Worm (Caenorhabditis elegans) whole organism, L1 larva: ENCODE data around the gene nhr-206.

Experiments
- C04F5.9 ChIP-seq: sonication (generic microtip); optimal IDR thresholded peaks from 2 replicates; lab custom pipeline; 2016; ENCODE audit warnings: missing genetic modification characterization, missing compliant biosample characterization
- C34B4.2 ChIP-seq: sonication (generic microtip); optimal IDR thresholded peaks from 2 replicates; lab custom pipeline; 2017; ENCODE audit warnings: mild to moderate bottlenecking, missing genetic modification characterization, missing compliant biosample characterization
- F16B12.6 ChIP-seq: fragments of 150-350 bp; optimal IDR thresholded peaks from 2 replicates; lab custom pipeline; 2014; ENCODE audit warnings: missing biosample characterization, missing genetic modification characterization
- aly-2 ChIP-seq: fragments of 150-350 bp; optimal IDR thresholded peaks from 2 replicates; lab custom pipeline; 2014; ENCODE audit warnings: missing biosample characterization, missing genetic modification characterization
- blmp-1 ChIP-seq: fragments of 150-350 bp; optimal IDR thresholded peaks from 2 replicates; lab custom pipeline; 2014; ENCODE audit warnings: missing biosample characterization, missing genetic modification characterization
- egl-13 ChIP-seq: sonication (generic microtip); optimal IDR thresholded peaks from 2 replicates; lab custom pipeline; 2016; ENCODE audit warnings: missing genotype, missing genetic modification reagents, missing genetic modification characterization, missing compliant biosample characterization
- egl-27 ChIP-seq, 2 experiments: fragments of 150-350 bp in 1 of 2; sonication (generic microtip); optimal IDR thresholded peaks; 3 replicates each; lab custom pipeline; 2017 to 2018; ENCODE audit warnings: missing biosample characterization in 2 of 2, missing genetic modification characterization in 2 of 2, missing genetic modification reagents in 2 of 2
- elt-2 ChIP-seq: sonication (generic microtip); optimal IDR thresholded peaks from 2 replicates; lab custom pipeline; 2016; ENCODE audit warnings: missing genetic modification characterization, mild to moderate bottlenecking, inconsistent platforms, missing compliant biosample characterization, missing genetic modification reagents
- elt-3 ChIP-seq, 6 experiments: fragments of 150-350 bp in 1 of 6; sonication (generic microtip); optimal IDR thresholded peaks; 2 replicates each; lab custom pipeline; 2017 to 2018; ENCODE audit warnings: missing biosample characterization in 6 of 6, missing genetic modification characterization in 6 of 6, inconsistent platforms in 1 of 6
- fos-1 ChIP-seq: fragments of 150-350 bp; optimal IDR thresholded peaks from 2 replicates; lab custom pipeline; 2014; ENCODE audit warnings: missing biosample characterization, missing genetic modification characterization
- grh-1 ChIP-seq: fragments of 200-800 bp; sonication (Bioruptor generic); IDR thresholded peaks from 2 replicates; pipeline ENCODE4 v1.3.6; 2022; ENCODE audit warnings: missing genetic modification reagents, missing genetic modification characterization, missing compliant biosample characterization
- isw-1 ChIP-seq: fragments of 200-800 bp; sonication (Bioruptor generic); IDR thresholded peaks from 2 replicates; pipeline ENCODE4 v1.3.6; 2022; ENCODE audit warnings: missing genetic modification characterization, missing compliant biosample characterization
- lin-14 ChIP-seq: fragments of 200-800 bp; sonication (Bioruptor generic); optimal IDR thresholded peaks from 2 replicates; lab custom pipeline; 2018; ENCODE audit warnings: mild to moderate bottlenecking, missing genetic modification characterization, moderate library complexity, missing compliant biosample characterization
- lin-15B ChIP-seq: fragments of 150-350 bp; sonication (generic microtip); optimal IDR thresholded peaks from 3 replicates; lab custom pipeline; 2014; ENCODE audit warnings: missing biosample characterization, missing genetic modification characterization
- lin-35 ChIP-seq, 2 experiments: fragments of 150-350 bp; optimal IDR thresholded peaks; 2 replicates each; lab custom pipeline; 2014; ENCODE audit warnings: missing biosample characterization in 2 of 2, missing genetic modification characterization in 2 of 2, missing genetic modification reagents in 2 of 2
- lir-3 ChIP-seq: sonication (generic microtip); optimal IDR thresholded peaks from 2 replicates; lab custom pipeline; 2016; ENCODE audit warnings: mild to moderate bottlenecking, missing genetic modification characterization, moderate library complexity, missing compliant biosample characterization; ENCODE audit not compliant: poor library complexity
- lsy-2 ChIP-seq, 2 experiments: fragments of 150-350 bp; optimal IDR thresholded peaks; 2 replicates each; lab custom pipeline; 2014; ENCODE audit warnings: missing biosample characterization in 2 of 2, missing genetic modification characterization in 2 of 2
- mdl-1 ChIP-seq, 2 experiments: fragments of 150-350 bp; optimal IDR thresholded peaks; 2 replicates each; lab custom pipeline; 2014 to 2017; ENCODE audit warnings: missing biosample characterization in 2 of 2, missing genetic modification characterization in 2 of 2, inconsistent platforms in 1 of 2
- mep-1 ChIP-seq: fragments of 150-350 bp; optimal IDR thresholded peaks from 2 replicates; lab custom pipeline; 2014; ENCODE audit warnings: missing biosample characterization, missing genetic modification characterization
- nhr-19 ChIP-seq: fragments of 200-800 bp; sonication (Bioruptor generic); conservative IDR thresholded peaks from 2 replicates; pipeline ENCODE4 v1.3.6; 2022; ENCODE audit warnings: missing genetic modification characterization, missing compliant biosample characterization
- nhr-20 ChIP-seq: sonication (generic microtip); optimal IDR thresholded peaks from 2 replicates; lab custom pipeline; 2016; ENCODE audit warnings: mild to moderate bottlenecking, missing genetic modification characterization, missing compliant biosample characterization
- nhr-71 ChIP-seq: sonication (generic microtip); optimal IDR thresholded peaks from 2 replicates; lab custom pipeline; 2016; ENCODE audit warnings: mild to moderate bottlenecking, missing genetic modification characterization, moderate library complexity, missing compliant biosample characterization
- nhr-76 ChIP-seq: sonication (generic microtip); optimal IDR thresholded peaks from 2 replicates; lab custom pipeline; 2017; ENCODE audit warnings: missing biosample characterization, missing genetic modification characterization
- nhr-85 ChIP-seq: sonication (generic microtip); peaks from one replicate; lab custom pipeline; 2016; ENCODE audit warnings: missing genetic modification characterization, inconsistent platforms, missing compliant biosample characterization
- nhr-90 ChIP-seq: sonication (generic microtip); optimal IDR thresholded peaks from 2 replicates; lab custom pipeline; 2016; ENCODE audit warnings: mild to moderate bottlenecking, missing genetic modification characterization, missing compliant biosample characterization; ENCODE audit not compliant: poor library complexity
- pqm-1 ChIP-seq: sonication (generic microtip); optimal IDR thresholded peaks from 3 replicates; lab custom pipeline; 2017; ENCODE audit warnings: missing biosample characterization, missing genetic modification characterization
- skn-1 ChIP-seq: fragments of 150-350 bp; optimal IDR thresholded peaks from 2 replicates; lab custom pipeline; 2014; ENCODE audit warnings: missing biosample characterization, missing genetic modification characterization
- snpc-4 ChIP-seq: fragments of 150-350 bp; optimal IDR thresholded peaks from 2 replicates; lab custom pipeline; 2014; ENCODE audit warnings: missing biosample characterization, missing genetic modification characterization
- snu-23 ChIP-seq: sonication (generic microtip); optimal IDR thresholded peaks from 2 replicates; lab custom pipeline; 2016; ENCODE audit warnings: missing genetic modification characterization, missing compliant biosample characterization
- sox-4 ChIP-seq: sonication (generic microtip); optimal IDR thresholded peaks from 2 replicates; lab custom pipeline; 2016; ENCODE audit warnings: missing genetic modification characterization, missing compliant biosample characterization
- sup-37 ChIP-seq: fragments of 200-800 bp; sonication (Bioruptor generic); optimal IDR thresholded peaks from 2 replicates; lab custom pipeline; 2018; ENCODE audit warnings: mild to moderate bottlenecking, missing genetic modification characterization, missing compliant biosample characterization
- tbx-2 ChIP-seq: sonication (generic microtip); optimal IDR thresholded peaks from 2 replicates; lab custom pipeline; 2016; ENCODE audit warnings: missing genetic modification characterization, missing compliant biosample characterization
- unc-62 ChIP-seq: fragments of 150-350 bp; optimal IDR thresholded peaks from 2 replicates; lab custom pipeline; 2014; ENCODE audit warnings: missing biosample characterization, missing genetic modification reagents, missing genetic modification characterization
- xbp-1 ChIP-seq: sonication (generic microtip); optimal IDR thresholded peaks from 2 replicates; lab custom pipeline; 2016; ENCODE audit warnings: missing genetic modification characterization, missing compliant biosample characterization
- zag-1 ChIP-seq: fragments of 150-350 bp; optimal IDR thresholded peaks from 2 replicates; lab custom pipeline; 2014; ENCODE audit warnings: missing biosample characterization, missing genetic modification characterization
- ztf-11 ChIP-seq, 2 experiments: sonication (generic microtip); optimal IDR thresholded peaks; 2 replicates each; lab custom pipeline; 2016 to 2017; ENCODE audit warnings: missing genetic modification characterization in 2 of 2, missing biosample characterization in 1 of 2, missing compliant biosample characterization in 1 of 2

Gene nhr-206

ce11 chrV:12091759-12092158, at the start of gene nhr-206:
Gene nhr-206 (plus strand): TSS chrV:12092006.
- TF ChIP-seq snu-23 (GFP tag; lab: Kevin White, UChicago), result peak; percentile 52
- TF ChIP-seq nhr-85, result peak; percentile 77
- no peak for TF ChIP-seq sox-4 (tag; lab: Kevin White, UChicago)
- TF ChIP-seq mep-1, result peak; percentile 18
- peak; percentile 70 for TF ChIP-seq nhr-20
- peak; percentile 11 for TF ChIP-seq nhr-90 (tag; lab: Kevin White, UChicago)
- peak; percentile 10 for TF ChIP-seq skn-1 (tag; lab: Kevin White, UChicago)
- TF ChIP-seq mdl-1 (tag; optimal IDR thresholded peaks at IDR 0.05; lab: Kevin White, UChicago), result peak in 1 of 2 experiments; percentile 40
- no peak for TF ChIP-seq sup-37 (GFP tag; lab: Kevin White, UChicago)
- peak; percentile 45 for TF ChIP-seq blmp-1 (tag; lab: Kevin White, UChicago)
- TF ChIP-seq elt-3 (tag; optimal IDR thresholded peaks at IDR 0.05; lab: Kevin White, UChicago), result peak in 2 of 6 experiments; percentile 13 to 31
- peak; percentile 22 for TF ChIP-seq elt-2
- TF ChIP-seq nhr-19 (GFP tag; lab: Robert Waterston, UW), result peak; percentile 21; the same call in 1 of the 2 replicates
- no peak for TF ChIP-seq zag-1 (tag; lab: Kevin White, UChicago)
- TF ChIP-seq lir-3 (tag; lab: Kevin White, UChicago), result peak; percentile 17
- TF ChIP-seq nhr-71 (tag; lab: Kevin White, UChicago), result peak; percentile 47
- TF ChIP-seq unc-62 (GFP tag; lab: Kevin White, UChicago), result no peak
- peak; percentile 77 for TF ChIP-seq lin-14
- TF ChIP-seq lin-35 (GFP tag; optimal IDR thresholded peaks at IDR 0.05; lab: Kevin White, UChicago), result peak in 1 of 2 experiments; percentile 58
- peak; percentile 9 for TF ChIP-seq tbx-2 (tag; lab: Kevin White, UChicago)
- no peak for TF ChIP-seq xbp-1 (tag; lab: Kevin White, UChicago)
- no peak for TF ChIP-seq C34B4.2 (tag; lab: Kevin White, UChicago)
- no peak for TF ChIP-seq egl-13
- peak in 1 of 2 experiments; percentile 11 for TF ChIP-seq lsy-2 (tag; optimal IDR thresholded peaks at IDR 0.05; lab: Kevin White, UChicago)

- TF ChIP-seq fos-1 (tag; lab: Kevin White, UChicago) (no peak), grh-1 (GFP tag; lab: Robert Waterston, UW) (no peak), C04F5.9 (tag; lab: Kevin White, UChicago) (no peak), pqm-1 (no peak), blmp-1 (tag; lab: Kevin White, UChicago) (no peak), nhr-76 (no peak), elt-3 (tag; optimal IDR thresholded peaks at IDR 0.05; lab: Kevin White, UChicago) (no peak), isw-1 (GFP tag; lab: Robert Waterston, UW) (no peak), ztf-11 (tag; optimal IDR thresholded peaks at IDR 0.05; lab: Kevin White, UChicago) (no peak), lin-35 (GFP tag; optimal IDR thresholded peaks at IDR 0.05; lab: Kevin White, UChicago) (no peak), egl-13 (no peak), aly-2 (tag; lab: Kevin White, UChicago) (no peak), lsy-2 (tag; optimal IDR thresholded peaks at IDR 0.05; lab: Kevin White, UChicago) (no peak)
These were observed 46.7 kb upstream of the nhr-206 start, which contains the start of gene F10C2.5 for ce11 chrV:12045132-12045531. Gene F10C2.5 (plus strand): TSS chrV:12045432.

ce11 chrV:12047735-12048134, 44.1 kb upstream of the nhr-206 start:
- TF ChIP-seq lin-15B (tag; lab: Kevin White, UChicago) (no peak), snpc-4 (tag; lab: Kevin White, UChicago) (peak; percentile 56)

- TF ChIP-seq pqm-1 (no peak), mep-1 (no peak), egl-27 (tag; optimal IDR thresholded peaks at IDR 0.05; lab: Kevin White, UChicago) (no peak), nhr-20 (no peak), sox-4 (tag; lab: Kevin White, UChicago) (no peak), F16B12.6 (no peak), isw-1 (GFP tag; lab: Robert Waterston, UW) (no peak)
- TF ChIP-seq, all 84 proteins: peak for 0
These were observed 43.4 kb upstream of the nhr-206 start, which contains the start of gene dars-2 for ce11 chrV:12048445-12048844. Gene dars-2 (plus strand): TSS chrV:12048745.
